Worm (Caenorhabditis elegans): ENCODE results near the gene F47E1.1.

The F47E1.1 gene

DNA sequence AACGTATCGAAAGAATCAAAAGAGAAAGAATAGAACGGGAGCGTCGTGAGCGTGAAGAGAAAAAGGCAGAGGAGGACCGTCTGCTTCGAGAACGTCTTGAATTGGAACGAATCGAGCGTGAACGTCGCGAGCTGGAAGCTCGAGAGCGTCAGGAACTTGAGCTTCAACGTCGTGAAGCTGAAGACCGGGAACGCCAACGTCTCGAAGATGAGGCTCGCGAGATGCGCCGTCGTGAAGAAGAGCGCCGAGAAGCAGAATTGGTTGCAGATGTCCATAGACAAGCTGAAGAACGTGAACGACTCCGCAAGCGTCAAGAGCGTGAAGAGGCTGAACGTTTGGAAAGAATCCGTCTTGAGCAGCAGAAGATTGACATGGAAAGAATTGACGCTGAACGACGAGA, 28.9 kb downstream of the F47E1.1 start:
- TF ChIP-seq him-1 (tag; optimal IDR thresholded peaks at IDR 0.05), result no peak
- TF ChIP-seq dao-5 (tag; optimal IDR thresholded peaks at IDR 0.05), result no peak
- TF ChIP-seq W03F9.2 (tag; optimal IDR thresholded peaks at IDR 0.05), result no peak

- TF ChIP-seq dao-5 (tag; optimal IDR thresholded peaks at IDR 0.05) (no peak), W03F9.2 (tag; optimal IDR thresholded peaks at IDR 0.05) (no peak), him-1 (tag; optimal IDR thresholded peaks at IDR 0.05) (no peak)
Observed at ce11 chrX:9107866-9108265, 30.9 kb downstream of the F47E1.1 start.

- TF ChIP-seq dao-5 (tag; optimal IDR thresholded peaks at IDR 0.05) (no peak), him-1 (tag; optimal IDR thresholded peaks at IDR 0.05) (no peak), W03F9.2 (tag; optimal IDR thresholded peaks at IDR 0.05) (no peak)
Observed at ce11 chrX:9111585-9111984, 34.6 kb downstream of the F47E1.1 start.

DNA sequence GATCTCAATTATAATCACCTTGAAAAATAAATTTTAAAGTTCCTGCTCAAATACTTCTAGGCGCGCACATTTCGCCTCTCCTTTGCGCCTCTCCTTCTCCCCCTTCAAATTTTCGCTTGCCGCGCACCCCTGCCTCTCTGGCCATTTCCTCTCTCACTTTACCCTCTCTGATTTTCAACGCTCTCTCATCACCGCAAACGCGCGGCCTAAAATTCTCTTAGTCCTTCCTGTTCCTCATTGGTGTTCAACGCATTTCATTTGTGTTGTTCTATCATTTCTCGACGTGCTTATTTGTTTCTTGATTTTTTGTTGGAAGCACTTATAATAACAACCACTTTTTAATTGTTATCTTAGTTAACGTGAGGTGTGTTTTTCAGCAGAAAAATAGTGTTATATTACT, 36.8 kb downstream of the F47E1.1 start, which contains the start of gene C25A11.2:
Gene C25A11.2 (plus strand): TSS at position 238 of the 400 bp plus-strand sequence.
- TF ChIP-seq him-1 (tag; optimal IDR thresholded peaks at IDR 0.05), result no peak
- no peak for TF ChIP-seq W03F9.2 (tag; optimal IDR thresholded peaks at IDR 0.05)
- TF ChIP-seq dao-5 (tag; optimal IDR thresholded peaks at IDR 0.05), result no peak

- TF ChIP-seq W03F9.2 (tag; optimal IDR thresholded peaks at IDR 0.05) (no peak), dao-5 (tag; optimal IDR thresholded peaks at IDR 0.05) (no peak), him-1 (tag; optimal IDR thresholded peaks at IDR 0.05) (no peak)
Observed at ce11 chrX:9117541-9117940, 40.6 kb downstream of the F47E1.1 start.
